Worm (Caenorhabditis elegans): Measurements from ENCODE around the gene nhr-166.

Gene nhr-166

ce11 chrII:3913673-3914072 is 33.6 kb downstream of the nhr-166 start:
- TF ChIP-seq nhr-20 (tag; optimal IDR thresholded peaks at IDR 0.05) (no peak), ztf-11 (tag; optimal IDR thresholded peaks at IDR 0.05) (no peak), unc-98 (GFP tag; IDR thresholded peaks at IDR 0.05) (no peak), ceh-88 (GFP tag; IDR thresholded peaks at IDR 0.05) (no peak), Y116A8C.19 (tag; optimal IDR thresholded peaks at IDR 0.05; ENCODE audit: borderline replicate concordance) (no peak), lin-39 (tag; optimal IDR thresholded peaks at IDR 0.05) (no peak), pag-3 (tag; optimal IDR thresholded peaks at IDR 0.05; ENCODE audit: borderline replicate concordance, insufficient read depth) (no peak), C04F5.9 (tag; optimal IDR thresholded peaks at IDR 0.05) (no peak), fkh-4 (tag; optimal IDR thresholded peaks at IDR 0.05; ENCODE audit: borderline replicate concordance) (no peak), hlh-4 (tag; optimal IDR thresholded peaks at IDR 0.05) (no peak), lin-35 (GFP tag; optimal IDR thresholded peaks at IDR 0.05) (no peak), nhr-90 (tag; optimal IDR thresholded peaks at IDR 0.05; ENCODE audit: poor library complexity) (no peak), dpl-1 (GFP tag; optimal IDR thresholded peaks at IDR 0.05) (no peak), ztf-4 (tag; optimal IDR thresholded peaks at IDR 0.05) (no peak), mep-1 (tag; optimal IDR thresholded peaks at IDR 0.05) (no peak), swsn-7 (tag; optimal IDR thresholded peaks at IDR 0.05) (no peak), mdl-1 (tag; optimal IDR thresholded peaks at IDR 0.05) (no peak), jun-1 (tag; optimal IDR thresholded peaks at IDR 0.05) (no peak)

- TF ChIP-seq dsc-1 (tag; optimal IDR thresholded peaks at IDR 0.05) = peak; percentile 91
- no peak for TF ChIP-seq dpl-1 (GFP tag; optimal IDR thresholded peaks at IDR 0.05)
These were observed 38.1 kb downstream of the nhr-166 start for ce11 chrII:3917985-3918633.

ce11 chrII:3920611-3921010 is 40.6 kb downstream of the nhr-166 start:
- no peak for TF ChIP-seq aha-1 (tag; optimal IDR thresholded peaks at IDR 0.05)
- no peak for TF ChIP-seq efl-3 (GFP tag; optimal IDR thresholded peaks at IDR 0.05)
- TF ChIP-seq F16B12.6 (tag; optimal IDR thresholded peaks at IDR 0.05) = no peak
- TF ChIP-seq blmp-1 (tag; optimal IDR thresholded peaks at IDR 0.05) = no peak
- no peak for TF ChIP-seq egl-27 (tag; optimal IDR thresholded peaks at IDR 0.05)
- TF ChIP-seq nhr-19 (GFP tag; conservative IDR thresholded peaks at IDR 0.05) = no peak
- TF ChIP-seq fkh-4 (tag; optimal IDR thresholded peaks at IDR 0.05; ENCODE audit: borderline replicate concordance) = no peak
- no peak for TF ChIP-seq lir-3 (tag; optimal IDR thresholded peaks at IDR 0.05; ENCODE audit: poor library complexity)
- no peak for TF ChIP-seq elt-3 (tag; optimal IDR thresholded peaks at IDR 0.05)
- TF ChIP-seq jun-1 (tag; optimal IDR thresholded peaks at IDR 0.05) = no peak
- TF ChIP-seq nhr-85 (tag) = no peak
- no peak for TF ChIP-seq unc-130 (tag; optimal IDR thresholded peaks at IDR 0.05)
- no peak for TF ChIP-seq ztf-4 (tag; optimal IDR thresholded peaks at IDR 0.05)
- TF ChIP-seq rnt-1 (tag; optimal IDR thresholded peaks at IDR 0.05) = no peak
- TF ChIP-seq ceh-90 (tag; optimal IDR thresholded peaks at IDR 0.05) = no peak
- TF ChIP-seq unc-86 (tag; optimal IDR thresholded peaks at IDR 0.05) = no peak
- TF ChIP-seq Y116A8C.19 (tag; optimal IDR thresholded peaks at IDR 0.05; ENCODE audit: borderline replicate concordance) = no peak

- TF ChIP-seq pax-3 (tag; optimal IDR thresholded peaks at IDR 0.05) = no peak
- no peak for TF ChIP-seq ceh-82 (tag; optimal IDR thresholded peaks at IDR 0.05)
- no peak for TF ChIP-seq elt-3 (tag; optimal IDR thresholded peaks at IDR 0.05)
- TF ChIP-seq lin-15B (tag; optimal IDR thresholded peaks at IDR 0.05) = no peak
- TF ChIP-seq nhr-19 (GFP tag; conservative IDR thresholded peaks at IDR 0.05) = no peak
- TF ChIP-seq jun-1 (tag; optimal IDR thresholded peaks at IDR 0.05) = no peak
- TF ChIP-seq nhr-85 (tag) = no peak
- TF ChIP-seq lin-39 (tag; optimal IDR thresholded peaks at IDR 0.05) = no peak
- TF ChIP-seq sup-37 (GFP tag; optimal IDR thresholded peaks at IDR 0.05) = no peak
- no peak for TF ChIP-seq tbx-2 (tag; optimal IDR thresholded peaks at IDR 0.05)
- TF ChIP-seq unc-86 (tag; optimal IDR thresholded peaks at IDR 0.05) = no peak
- TF ChIP-seq irx-1 (tag; optimal IDR thresholded peaks at IDR 0.05) = no peak
- no peak for TF ChIP-seq rnt-1 (tag; optimal IDR thresholded peaks at IDR 0.05)
- no peak for TF ChIP-seq mdl-1 (tag; optimal IDR thresholded peaks at IDR 0.05)
- no peak for TF ChIP-seq mep-1 (tag; optimal IDR thresholded peaks at IDR 0.05)
- TF ChIP-seq F16B12.6 (tag; optimal IDR thresholded peaks at IDR 0.05) = no peak
- no peak for TF ChIP-seq efl-3 (GFP tag; optimal IDR thresholded peaks at IDR 0.05)
- TF ChIP-seq hlh-4 (tag; optimal IDR thresholded peaks at IDR 0.05) = no peak
- no peak for TF ChIP-seq pqm-1 (tag; optimal IDR thresholded peaks at IDR 0.05)
These were observed 42.7 kb downstream of the nhr-166 start for ce11 chrII:3922696-3923095.

All from whole organism, L1 larva.